Worm (Caenorhabditis elegans) whole organism, L3 larva: ENCODE data around the gene srh-218.

Experiments
- R02D3.7 ChIP-seq: fragments of 150-350 bp; optimal IDR thresholded peaks from 2 replicates; lab custom pipeline; 2014; ENCODE audit warnings: missing biosample characterization, missing genetic modification characterization
- ama-1 ChIP-seq: fragments of 150-350 bp; optimal IDR thresholded peaks from 2 replicates; lab custom pipeline; 2018
- egl-27 ChIP-seq: sonication (generic microtip); optimal IDR thresholded peaks from 4 replicates; lab custom pipeline; 2017; ENCODE audit warnings: missing biosample characterization, missing genetic modification reagents, missing genetic modification characterization
- egl-5 ChIP-seq: fragments of 150-350 bp; optimal IDR thresholded peaks from 2 replicates; lab custom pipeline; 2017; ENCODE audit warnings: missing biosample characterization, missing genetic modification reagents, missing genetic modification characterization, inconsistent platforms
- fkh-10 ChIP-seq: sonication (generic microtip); optimal IDR thresholded peaks from 2 replicates; lab custom pipeline; 2017; ENCODE audit warnings: missing biosample characterization, missing genetic modification reagents, missing genetic modification characterization
- fos-1 ChIP-seq: fragments of 150-350 bp; optimal IDR thresholded peaks from 2 replicates; lab custom pipeline; 2014; ENCODE audit warnings: missing biosample characterization, missing genetic modification characterization
- lin-39 ChIP-seq: fragments of 150-350 bp; optimal IDR thresholded peaks from 2 replicates; lab custom pipeline; 2018; ENCODE audit warnings: missing biosample characterization, missing genetic modification reagents, missing genetic modification characterization
- unc-39 ChIP-seq: sonication (generic microtip); optimal IDR thresholded peaks from 4 replicates; lab custom pipeline; 2017; ENCODE audit warnings: missing biosample characterization, missing genetic modification characterization
- unc-62 ChIP-seq: fragments of 150-350 bp; sonication (generic microtip); optimal IDR thresholded peaks from 4 replicates; lab custom pipeline; 2014; ENCODE audit warnings: missing biosample characterization, missing genetic modification reagents, missing genetic modification characterization
- zag-1 ChIP-seq: fragments of 150-350 bp; optimal IDR thresholded peaks from 2 replicates; lab custom pipeline; 2014; ENCODE audit warnings: missing biosample characterization, missing genetic modification characterization
- ztf-11 ChIP-seq: fragments of 150-350 bp; optimal IDR thresholded peaks from 2 replicates; lab custom pipeline; 2014; ENCODE audit warnings: missing biosample characterization, missing genetic modification characterization

ce11 chrV:15445437-15445836, 48.3 kb upstream of the srh-218 start, which contains the start of gene srh-239:
- TF ChIP-seq ama-1 (lab: Kevin White, UChicago) (no peak), ztf-11 (tag; lab: Kevin White, UChicago) (no peak), R02D3.7 (no peak), lin-39 (tag; lab: Kevin White, UChicago) (no peak), zag-1 (tag; lab: Kevin White, UChicago) (no peak), egl-27 (tag; lab: Kevin White, UChicago) (no peak), fkh-10 (GFP tag; lab: Kevin White, UChicago) (no peak), fos-1 (tag; lab: Kevin White, UChicago) (no peak), unc-62 (GFP tag; lab: Kevin White, UChicago) (no peak), egl-5 (no peak), unc-39 (tag; lab: Kevin White, UChicago) (no peak)
